Worm (Caenorhabditis elegans) whole organism, L3 larva: ENCODE measurements around the gene Y41G9A.6.

Experiments used
- R02D3.7 ChIP-seq: fragments of 150-350 bp; optimal IDR thresholded peaks from 2 replicates; lab custom pipeline; 2014; ENCODE audit warnings: missing biosample characterization, missing genetic modification characterization
- egl-27 ChIP-seq: sonication (generic microtip); optimal IDR thresholded peaks from 4 replicates; lab custom pipeline; 2017; ENCODE audit warnings: missing biosample characterization, missing genetic modification reagents, missing genetic modification characterization
- nfya-1 ChIP-seq: sonication (generic microtip); optimal IDR thresholded peaks from 2 replicates; lab custom pipeline; 2017; ENCODE audit warnings: missing genetic modification characterization, mild to moderate bottlenecking, missing compliant biosample characterization, antibody characterized with exemption, moderate library complexity; ENCODE audit not compliant: insufficient read depth
- nhr-11 ChIP-seq: fragments of 150-350 bp; optimal IDR thresholded peaks from 2 replicates; lab custom pipeline; 2014; ENCODE audit warnings: missing biosample characterization, missing genetic modification characterization
- nhr-28 ChIP-seq: fragments of 150-350 bp; optimal IDR thresholded peaks from 2 replicates; lab custom pipeline; 2014; ENCODE audit warnings: missing biosample characterization, missing genetic modification characterization

ce11 chrX:3029030-3029429 is 25.4 kb upstream of the Y41G9A.6 start, which contains the start of gene M02F4.1:
- TF ChIP-seq R02D3.7 (tag; lab: Kevin White, UChicago) (no peak), egl-27 (tag; lab: Kevin White, UChicago) (no peak), nfya-1 (no peak), nhr-28 (tag; lab: Kevin White, UChicago) (no peak), nhr-11 (tag; lab: Kevin White, UChicago) (no peak)
